Fruit fly (Drosophila melanogaster) whole organism, embryonic: ENCODE measurements around the gene kat80.

ENCODE experiments used
- Adf1 ChIP-seq: fragments of 200-800 bp; sonication (Bioruptor generic); IDR thresholded peaks from 2 replicates; pipeline ENCODE4 v1.3.6; 2022; ENCODE audit warnings: missing biosample characterization, missing genetic modification characterization
- Bgb ChIP-seq: fragments of 200-800 bp; sonication (Bioruptor generic); IDR thresholded peaks from 2 replicates; pipeline ENCODE4 v1.3.6; 2022; ENCODE audit warnings: missing biosample characterization, missing genetic modification characterization; ENCODE audit not compliant: partially characterized antibody
- CG10267 ChIP-seq: fragments of 200-800 bp; sonication (Bioruptor generic); optimal IDR thresholded peaks from 2 replicates; lab custom pipeline; 2018; ENCODE audit warnings: missing biosample characterization, mild to moderate bottlenecking, missing genetic modification characterization, moderate library complexity
- CG11504 ChIP-seq: fragments of 200-800 bp; sonication (Bioruptor generic); optimal IDR thresholded peaks from 3 replicates; lab custom pipeline; 2019; ENCODE audit warnings: missing biosample characterization, mild to moderate bottlenecking, missing genetic modification characterization, moderate library complexity
- CG12299 ChIP-seq: fragments of 200-800 bp; sonication (Bioruptor generic); optimal IDR thresholded peaks from 2 replicates; lab custom pipeline; 2018; ENCODE audit warnings: missing biosample characterization, mild to moderate bottlenecking, missing genetic modification characterization
- CG14050 ChIP-seq: fragments of 200-800 bp; sonication (Bioruptor generic); IDR thresholded peaks from 3 replicates; pipeline ENCODE4 v1.3.6; 2022; ENCODE audit warnings: missing biosample characterization, missing genetic modification characterization
- CG16779 ChIP-seq: fragments of 200-800 bp; sonication (Bioruptor generic); IDR thresholded peaks from 2 replicates; pipeline ENCODE4 v1.3.6; 2022; ENCODE audit warnings: missing biosample characterization, missing genetic modification characterization
- CG17328 ChIP-seq: fragments of 200-800 bp; sonication (Bioruptor generic); IDR thresholded peaks from 2 replicates; pipeline ENCODE4 v1.3.6; 2022; ENCODE audit warnings: missing biosample characterization, missing genetic modification characterization
- CG17361 ChIP-seq: fragments of 200-800 bp; sonication (Bioruptor generic); IDR thresholded peaks from 3 replicates; pipeline ENCODE4 v1.3.6; 2022; ENCODE audit warnings: missing biosample characterization, missing genetic modification characterization
- CG17385 ChIP-seq: fragments of 200-800 bp; sonication (Bioruptor generic); optimal IDR thresholded peaks from 3 replicates; lab custom pipeline; 2018; ENCODE audit warnings: missing biosample characterization, mild to moderate bottlenecking, missing genetic modification characterization
- CG18599 ChIP-seq: fragments of 200-800 bp; sonication (Bioruptor generic); optimal IDR thresholded peaks from 3 replicates; lab custom pipeline; 2017; ENCODE audit warnings: missing biosample characterization, missing genetic modification characterization, mild to moderate bottlenecking, moderate library complexity, missing genetic modification reagents
- CG2116 ChIP-seq: fragments of 200-800 bp; sonication (Bioruptor generic); optimal IDR thresholded peaks from 3 replicates; lab custom pipeline; 2018; ENCODE audit warnings: missing biosample characterization, mild to moderate bottlenecking, missing genetic modification characterization
- CG2120 ChIP-seq: fragments of 200-800 bp; sonication (Bioruptor generic); optimal IDR thresholded peaks from 3 replicates; lab custom pipeline; 2016; ENCODE audit warnings: missing biosample characterization, missing genetic modification characterization
- CG30020 ChIP-seq: fragments of 200-800 bp; optimal IDR thresholded peaks from 2 replicates; lab custom pipeline; 2019; ENCODE audit warnings: missing biosample characterization, mild to moderate bottlenecking, missing genetic modification characterization, moderate library complexity
- CG3065 ChIP-seq: fragments of 200-800 bp; sonication (Bioruptor generic); optimal IDR thresholded peaks from 2 replicates; lab custom pipeline; 2016; ENCODE audit warnings: missing biosample characterization, missing genetic modification characterization
- CG31224 ChIP-seq: fragments of 200-800 bp; sonication (Bioruptor generic); IDR thresholded peaks from 2 replicates; pipeline ENCODE4 v1.3.6; 2022; ENCODE audit warnings: missing biosample characterization, missing genetic modification characterization
- CG3163 ChIP-seq: fragments of 200-800 bp; sonication (Bioruptor generic); optimal IDR thresholded peaks from 3 replicates; lab custom pipeline; 2016; ENCODE audit warnings: missing biosample characterization, missing genetic modification characterization
- CG33213 ChIP-seq: fragments of 200-800 bp; sonication (Bioruptor generic); optimal IDR thresholded peaks from 3 replicates; lab custom pipeline; 2016; ENCODE audit warnings: missing biosample characterization, missing genetic modification characterization
- CG4360 ChIP-seq: fragments of 200-800 bp; sonication (Bioruptor generic); IDR thresholded peaks from 2 replicates; pipeline ENCODE4 v1.3.6; 2022; ENCODE audit warnings: missing biosample characterization, missing genetic modification characterization
- CG8281 ChIP-seq: fragments of 200-800 bp; sonication (Bioruptor generic); optimal IDR thresholded peaks from 2 replicates; lab custom pipeline; 2018; ENCODE audit warnings: missing biosample characterization, mild to moderate bottlenecking, missing genetic modification characterization, moderate library complexity
- CG8359 ChIP-seq: fragments of 200-800 bp; sonication (Bioruptor generic); optimal IDR thresholded peaks from 2 replicates; lab custom pipeline; 2017; ENCODE audit warnings: missing biosample characterization, mild to moderate bottlenecking, missing genetic modification characterization, borderline replicate concordance
- CG8388 ChIP-seq: fragments of 200-800 bp; sonication (Bioruptor generic); optimal IDR thresholded peaks from 2 replicates; lab custom pipeline; 2019; ENCODE audit warnings: missing biosample characterization, mild to moderate bottlenecking, missing genetic modification characterization, moderate library complexity
- Dfd ChIP-seq, 2 experiments: fragments of >200 bp; optimal IDR thresholded peaks; 2 replicates each; lab custom pipeline; 2017; ENCODE audit warnings: missing biosample characterization in 2 of 2, missing genetic modification characterization in 2 of 2
- HLH4C ChIP-seq: fragments of 200-800 bp; sonication (Bioruptor generic); IDR thresholded peaks from 3 replicates; pipeline ENCODE4 v1.3.6; 2022; ENCODE audit warnings: missing biosample characterization, missing genetic modification characterization; ENCODE audit not compliant: partially characterized antibody
- Hand ChIP-seq: fragments of 200-800 bp; sonication (Bioruptor generic); optimal IDR thresholded peaks from 2 replicates; lab custom pipeline; 2017; ENCODE audit warnings: mild to moderate bottlenecking, missing biosample characterization, missing genetic modification reagents, missing genetic modification characterization
- Hmx ChIP-seq: fragments of 200-800 bp; sonication (Bioruptor generic); optimal IDR thresholded peaks from 2 replicates; lab custom pipeline; 2016; ENCODE audit warnings: missing biosample characterization, missing genetic modification characterization
- Hr39 ChIP-seq: fragments of >200 bp; optimal IDR thresholded peaks from 2 replicates; lab custom pipeline; 2017
- Optix ChIP-seq: fragments of 200-800 bp; sonication (Bioruptor generic); IDR thresholded peaks from 3 replicates; pipeline ENCODE4 v1.3.6; 2022; ENCODE audit warnings: missing biosample characterization, missing genetic modification characterization
- Ravus ChIP-seq: fragments of 200-800 bp; sonication (Bioruptor generic); IDR thresholded peaks from 2 replicates; pipeline ENCODE4 v1.3.6; 2022; ENCODE audit warnings: missing biosample characterization, missing genetic modification characterization
- Scr ChIP-seq: fragments of 200-800 bp; sonication (Bioruptor generic); IDR thresholded peaks from 2 replicates; pipeline ENCODE4 v1.3.6; 2022; ENCODE audit warnings: missing biosample characterization, missing genetic modification characterization; ENCODE audit not compliant: partially characterized antibody
- bigmax ChIP-seq: fragments of 200-800 bp; sonication (Bioruptor generic); optimal IDR thresholded peaks from 2 replicates; lab custom pipeline; 2018; ENCODE audit warnings: missing biosample characterization, mild to moderate bottlenecking, missing genetic modification characterization
- cato ChIP-seq: fragments of 200-800 bp; sonication (Bioruptor generic); optimal IDR thresholded peaks from 2 replicates; lab custom pipeline; 2016; ENCODE audit warnings: missing biosample characterization, missing genetic modification characterization, borderline replicate concordance
- caup ChIP-seq: fragments of 200-800 bp; sonication (Bioruptor generic); optimal IDR thresholded peaks from 3 replicates; lab custom pipeline; 2017; ENCODE audit warnings: missing biosample characterization, mild to moderate bottlenecking, missing genetic modification characterization, moderate library complexity; ENCODE audit not compliant: severe bottlenecking
- corto ChIP-seq: fragments of 200-800 bp; sonication (Bioruptor generic); optimal IDR thresholded peaks from 2 replicates; lab custom pipeline; 2016; ENCODE audit warnings: missing biosample characterization, mild to moderate bottlenecking, missing genetic modification characterization, moderate library complexity
- en ChIP-seq: fragments of 200-800 bp; sonication (Bioruptor generic); optimal IDR thresholded peaks from 2 replicates; lab custom pipeline; 2016; ENCODE audit warnings: missing biosample characterization, missing genetic modification characterization
- fd96Cb ChIP-seq: fragments of 200-800 bp; sonication (Bioruptor generic); optimal IDR thresholded peaks from 2 replicates; lab custom pipeline; 2018; ENCODE audit warnings: missing biosample characterization, mild to moderate bottlenecking, missing genetic modification characterization, moderate library complexity
- ftz-f1 ChIP-seq: fragments of 200-800 bp; sonication (Bioruptor generic); optimal IDR thresholded peaks from 2 replicates; lab custom pipeline; 2016; ENCODE audit warnings: missing biosample characterization, missing genetic modification characterization
- gce ChIP-seq: fragments of 200-800 bp; sonication (Bioruptor generic); IDR thresholded peaks from 3 replicates; pipeline ENCODE4 v1.3.6; 2022; ENCODE audit warnings: missing biosample characterization, missing genetic modification characterization
- gsb-n ChIP-seq: fragments of 200-800 bp; sonication (Bioruptor generic); optimal IDR thresholded peaks from 3 replicates; lab custom pipeline; 2018; ENCODE audit warnings: missing biosample characterization, mild to moderate bottlenecking, missing genetic modification characterization
- inv ChIP-seq: fragments of 200-800 bp; sonication (Bioruptor generic); IDR thresholded peaks from 2 replicates; pipeline ENCODE4 v1.3.6; 2022; ENCODE audit warnings: missing biosample characterization, missing genetic modification characterization; ENCODE audit not compliant: partially characterized antibody
- jumu ChIP-seq: fragments of 200-800 bp; sonication (Bioruptor generic); optimal IDR thresholded peaks from 3 replicates; lab custom pipeline; 2016; ENCODE audit warnings: missing biosample characterization, missing genetic modification characterization
- lov ChIP-seq, 2 experiments: fragments of 200-800 bp in 1 of 2; fragments of >200 bp in 1 of 2; sonication (Bioruptor generic) in 1 of 2; IDR thresholded peaks in 1 of 2; optimal IDR thresholded peaks in 1 of 2; 2 replicates in 1 of 2; 3 replicates in 1 of 2; pipeline versions ENCODE4 v1.3.6 to Lab custom; 2017 to 2022; ENCODE audit warnings: missing biosample characterization in 1 of 2, missing genetic modification characterization in 1 of 2
- nmo ChIP-seq: fragments of 200-800 bp; sonication (Bioruptor generic); optimal IDR thresholded peaks from 2 replicates; lab custom pipeline; 2018; ENCODE audit warnings: missing biosample characterization, mild to moderate bottlenecking, missing genetic modification characterization, moderate library complexity
- pho ChIP-seq: fragments of 200-800 bp; sonication (Bioruptor generic); optimal IDR thresholded peaks from 2 replicates; lab custom pipeline; 2016; ENCODE audit warnings: missing biosample characterization, missing genetic modification characterization
- pros ChIP-seq: fragments of 200-800 bp; sonication (Bioruptor generic); optimal IDR thresholded peaks from 3 replicates; lab custom pipeline; 2019; ENCODE audit warnings: missing biosample characterization, mild to moderate bottlenecking, missing genetic modification characterization, moderate library complexity
- slp2 ChIP-seq: fragments of 200-800 bp; sonication (Bioruptor generic); optimal IDR thresholded peaks from 2 replicates; lab custom pipeline; 2016; ENCODE audit warnings: missing biosample characterization, missing genetic modification characterization
- toy ChIP-seq: fragments of 200-800 bp; sonication (Bioruptor generic); IDR thresholded peaks from 2 replicates; pipeline ENCODE4 v1.3.6; 2022; ENCODE audit warnings: missing biosample characterization, missing genetic modification characterization
- ttk ChIP-seq: fragments of 200-800 bp; sonication (Bioruptor generic); IDR thresholded peaks from 2 replicates; pipeline ENCODE4 v2.1.2; 2022; ENCODE audit warnings: missing biosample characterization, missing genetic modification characterization

The kat80 gene

dm6 chrX:16320197-16320921, 44.4 kb upstream of the kat80 start, which contains the start of gene Cyp1 (continued):
- TF ChIP-seq CG14050 (GFP tag; lab: Robert Waterston, UW) (peak; percentile 43; the same call in 1 of the 3 replicates), CG11504 (tag; lab: Kevin White, UChicago) (no peak), pho (GFP tag; lab: Kevin White, UChicago) (no peak), CG17361 (GFP tag; lab: Robert Waterston, UW) (peak; percentile 61), pros (no peak), Scr (GFP tag; lab: Robert Waterston, UW) (peak; percentile 76), Adf1 (GFP tag; lab: Robert Waterston, UW) (peak; percentile 88), Optix (GFP tag; lab: Robert Waterston, UW) (peak; percentile 25; the same call in 1 of the 3 replicates), slp2 (GFP tag; lab: Kevin White, UChicago) (no peak), CG8388 (no peak), CG10267 (no peak), CG8359 (GFP tag; lab: Kevin White, UChicago) (no peak), fd96Cb (tag; lab: Kevin White, UChicago) (peak; percentile 35), CG30020 (tag; lab: Kevin White, UChicago) (peak; percentile 94), CG17328 (GFP tag; lab: Robert Waterston, UW) (no peak), cato (GFP tag; lab: Kevin White, UChicago) (no peak), CG31224 (GFP tag; lab: Robert Waterston, UW) (peak; percentile 30; the same call in 1 of the 2 replicates), Hr39 (lab: Kevin White, UChicago) (no peak), CG2116 (peak; percentile 98), CG8281 (tag; lab: Kevin White, UChicago) (no peak), CG16779 (GFP tag; lab: Robert Waterston, UW) (0 out of 2 replicates have a peak, but pooled peaks have one; percentile 40), HLH4C (GFP tag; lab: Robert Waterston, UW) (peak; percentile 68; the same call in 2 of the 3 replicates), CG12299 (tag; lab: Kevin White, UChicago) (no peak), gsb-n (tag; lab: Kevin White, UChicago) (no peak), Dfd (GFP tag; optimal IDR thresholded peaks at IDR 0.05; lab: Kevin White, UChicago) (no peak), Bgb (GFP tag; lab: Robert Waterston, UW) (peak; percentile 89), Hmx (GFP tag; lab: Kevin White, UChicago) (no peak), gce (GFP tag; lab: Robert Waterston, UW) (peak; percentile 61; the same call in 2 of the 3 replicates), CG17385 (GFP tag; lab: Kevin White, UChicago) (no peak), CG3065 (GFP tag; lab: Kevin White, UChicago) (no peak), Hand (GFP tag; lab: Kevin White, UChicago) (no peak), inv (GFP tag; lab: Robert Waterston, UW) (peak; percentile 71; the same call in 1 of the 2 replicates), CG3163 (GFP tag; lab: Kevin White, UChicago) (no peak), Ravus (no peak), CG18599 (GFP tag; lab: Kevin White, UChicago) (no peak), corto (GFP tag; lab: Kevin White, UChicago) (no peak), ftz-f1 (GFP tag; lab: Kevin White, UChicago) (peak; percentile 1), CG2120 (GFP tag; lab: Kevin White, UChicago) (peak; percentile 54), nmo (GFP tag; lab: Kevin White, UChicago) (peak; percentile 44), jumu (peak; percentile 5), bigmax (GFP tag; lab: Kevin White, UChicago) (peak; percentile 80), CG33213 (GFP tag; lab: Kevin White, UChicago) (no peak), CG4360 (GFP tag; lab: Robert Waterston, UW) (peak; percentile 46; the same call in 1 of the 2 replicates), lov (optimal IDR thresholded peaks at IDR 0.05; lab: Kevin White, UChicago) (no peak), lov (GFP tag; IDR thresholded peaks at IDR 0.05; lab: Robert Waterston, UW) (peak; percentile 58; the same call in 1 of the 3 replicates), ttk (GFP tag; lab: Robert Waterston, UW) (no peak), caup (GFP tag; lab: Kevin White, UChicago) (peak; percentile 21), toy (GFP tag; lab: Robert Waterston, UW) (0 out of 2 replicates have a peak, but pooled peaks have one; percentile 8), en (no peak)
